Worm (Caenorhabditis elegans) whole organism, L3 larva: ENCODE data around the gene C17H12.8.
"Not testable (repeated sequence)": the region's sequence is repeated elsewhere in the genome, so short reads cannot be mapped to it uniquely, and the experiment has no call there.

Source experiments
- R02D3.7 ChIP-seq: fragments of 150-350 bp; optimal IDR thresholded peaks from 2 replicates; lab custom pipeline; 2014; ENCODE audit warnings: missing biosample characterization, missing genetic modification characterization
- aly-2 ChIP-seq: fragments of 150-350 bp; optimal IDR thresholded peaks from 2 replicates; lab custom pipeline; 2014; ENCODE audit warnings: missing biosample characterization, missing genetic modification characterization
- ceh-16 ChIP-seq: sonication (generic microtip); optimal IDR thresholded peaks from 2 replicates; lab custom pipeline; 2017; ENCODE audit warnings: missing biosample characterization, missing genetic modification characterization
- ceh-28 ChIP-seq: fragments of 150-350 bp; optimal IDR thresholded peaks from 2 replicates; lab custom pipeline; 2014; ENCODE audit warnings: missing biosample characterization, missing genetic modification reagents, missing genetic modification characterization
- ceh-82 ChIP-seq: fragments of 150-350 bp; optimal IDR thresholded peaks from 2 replicates; lab custom pipeline; 2014; ENCODE audit warnings: missing biosample characterization, missing genetic modification characterization
- ceh-9 ChIP-seq: sonication (generic microtip); optimal IDR thresholded peaks from 2 replicates; lab custom pipeline; 2018; ENCODE audit warnings: missing biosample characterization, missing genetic modification characterization
- daf-12 ChIP-seq: fragments of 150-350 bp; optimal IDR thresholded peaks from 2 replicates; lab custom pipeline; 2014; ENCODE audit warnings: missing biosample characterization, missing genetic modification reagents, missing genetic modification characterization
- egl-27 ChIP-seq: sonication (generic microtip); optimal IDR thresholded peaks from 4 replicates; lab custom pipeline; 2017; ENCODE audit warnings: missing biosample characterization, missing genetic modification reagents, missing genetic modification characterization
- elt-1 ChIP-seq: fragments of 150-350 bp; optimal IDR thresholded peaks from 2 replicates; lab custom pipeline; 2014; ENCODE audit warnings: missing biosample characterization, missing genetic modification characterization
- elt-2 ChIP-seq: sonication (generic microtip); optimal IDR thresholded peaks from 2 replicates; lab custom pipeline; 2016; ENCODE audit warnings: missing genetic modification reagents, mild to moderate bottlenecking, missing genetic modification characterization, missing compliant biosample characterization
- eor-1 ChIP-seq, 2 experiments: fragments of 150-350 bp; optimal IDR thresholded peaks; 2 replicates each; lab custom pipeline; 2014 to 2018; ENCODE audit warnings: missing biosample characterization in 2 of 2, missing genetic modification characterization in 2 of 2
- fos-1 ChIP-seq: fragments of 150-350 bp; optimal IDR thresholded peaks from 2 replicates; lab custom pipeline; 2014; ENCODE audit warnings: missing biosample characterization, missing genetic modification characterization
- lsy-12 ChIP-seq: sonication (generic microtip); optimal IDR thresholded peaks from 2 replicates; lab custom pipeline; 2016; ENCODE audit warnings: mild to moderate bottlenecking, missing genetic modification characterization, missing compliant biosample characterization
- mdl-1 ChIP-seq: fragments of 150-350 bp; optimal IDR thresholded peaks from 2 replicates; lab custom pipeline; 2014; ENCODE audit warnings: missing biosample characterization, missing genetic modification characterization
- nfya-1 ChIP-seq: sonication (generic microtip); optimal IDR thresholded peaks from 2 replicates; lab custom pipeline; 2017; ENCODE audit warnings: missing genetic modification characterization, mild to moderate bottlenecking, missing compliant biosample characterization, antibody characterized with exemption, moderate library complexity; ENCODE audit not compliant: insufficient read depth
- nhr-12 ChIP-seq: fragments of 150-350 bp; optimal IDR thresholded peaks from 2 replicates; lab custom pipeline; 2014; ENCODE audit warnings: missing biosample characterization, missing genetic modification characterization
- nhr-23 ChIP-seq: fragments of 150-350 bp; optimal IDR thresholded peaks from 2 replicates; lab custom pipeline; 2014; ENCODE audit warnings: missing biosample characterization, missing genetic modification reagents, missing genetic modification characterization
- nhr-28 ChIP-seq: fragments of 150-350 bp; optimal IDR thresholded peaks from 2 replicates; lab custom pipeline; 2014; ENCODE audit warnings: missing biosample characterization, missing genetic modification characterization
- nhr-43 ChIP-seq: sonication (generic microtip); optimal IDR thresholded peaks from 2 replicates; lab custom pipeline; 2016; ENCODE audit warnings: mild to moderate bottlenecking, missing genetic modification characterization, missing compliant biosample characterization; ENCODE audit not compliant: poor library complexity, severe bottlenecking
- nhr-76 ChIP-seq: fragments of 150-350 bp; sonication (generic microtip); optimal IDR thresholded peaks from 5 replicates; lab custom pipeline; 2014; ENCODE audit warnings: missing biosample characterization, missing genetic modification characterization
- nhr-77 ChIP-seq: fragments of 150-350 bp; optimal IDR thresholded peaks from 2 replicates; lab custom pipeline; 2014; ENCODE audit warnings: missing biosample characterization, missing genetic modification characterization
- pha-4 ChIP-seq: fragments of 150-350 bp; optimal IDR thresholded peaks from 2 replicates; lab custom pipeline; 2014; ENCODE audit warnings: missing biosample characterization, missing genetic modification reagents, missing genetic modification characterization
- pqm-1 ChIP-seq: fragments of 150-350 bp; optimal IDR thresholded peaks from 2 replicates; lab custom pipeline; 2017; ENCODE audit warnings: missing biosample characterization, missing genetic modification characterization, inconsistent platforms
- sea-2 ChIP-seq: fragments of 150-350 bp; sonication (generic microtip); optimal IDR thresholded peaks from 4 replicates; lab custom pipeline; 2014; ENCODE audit warnings: missing biosample characterization, missing genetic modification reagents, missing genetic modification characterization
- skn-1 ChIP-seq: fragments of 150-350 bp; optimal IDR thresholded peaks from 2 replicates; lab custom pipeline; 2014; ENCODE audit warnings: missing biosample characterization, missing genetic modification characterization
- snpc-4 ChIP-seq: fragments of 150-350 bp; optimal IDR thresholded peaks from 2 replicates; lab custom pipeline; 2014; ENCODE audit warnings: missing biosample characterization, missing genetic modification characterization
- tbx-2 ChIP-seq: sonication (generic microtip); optimal IDR thresholded peaks from 2 replicates; lab custom pipeline; 2016; ENCODE audit warnings: mild to moderate bottlenecking, missing genetic modification characterization, missing compliant biosample characterization
- unc-39 ChIP-seq: sonication (generic microtip); optimal IDR thresholded peaks from 4 replicates; lab custom pipeline; 2017; ENCODE audit warnings: missing biosample characterization, missing genetic modification characterization
- zag-1 ChIP-seq: fragments of 150-350 bp; optimal IDR thresholded peaks from 2 replicates; lab custom pipeline; 2014; ENCODE audit warnings: missing biosample characterization, missing genetic modification characterization

Gene C17H12.8

DNA sequence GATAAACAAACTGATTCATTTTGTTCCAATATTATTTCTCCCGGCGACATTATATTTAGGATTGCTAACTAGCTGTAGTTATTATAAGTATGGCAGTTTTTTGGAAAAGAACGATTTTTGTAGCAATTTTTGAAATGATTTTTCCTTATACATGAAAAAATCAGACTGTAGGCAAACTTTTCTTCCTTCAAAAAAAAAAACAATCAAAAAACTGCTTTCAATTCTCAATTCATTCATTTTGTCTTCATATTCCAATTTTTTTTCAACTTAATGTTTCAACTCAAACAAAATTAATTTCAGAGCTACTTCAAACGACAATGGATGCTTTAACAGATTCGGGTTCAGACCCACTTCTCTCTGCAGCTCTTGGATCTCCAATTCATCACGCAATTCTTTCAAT is 6.7 kb upstream of the C17H12.8 start, which contains the start of gene ceh-48:
Gene ceh-48, plus strand, starts transcription at position 301 of the 400 bp plus-strand sequence.
- TF ChIP-seq nhr-77 (tag; lab: Kevin White, UChicago) (no peak), elt-1 (tag; lab: Kevin White, UChicago) (no peak), nfya-1 (tag; lab: Kevin White, UChicago) (no peak), aly-2 (tag; lab: Kevin White, UChicago) (no peak), snpc-4 (tag; lab: Kevin White, UChicago) (no peak), egl-27 (tag; lab: Kevin White, UChicago) (no peak), ceh-16 (tag; lab: Kevin White, UChicago) (no peak), nhr-28 (tag; lab: Kevin White, UChicago) (no peak)

DNA sequence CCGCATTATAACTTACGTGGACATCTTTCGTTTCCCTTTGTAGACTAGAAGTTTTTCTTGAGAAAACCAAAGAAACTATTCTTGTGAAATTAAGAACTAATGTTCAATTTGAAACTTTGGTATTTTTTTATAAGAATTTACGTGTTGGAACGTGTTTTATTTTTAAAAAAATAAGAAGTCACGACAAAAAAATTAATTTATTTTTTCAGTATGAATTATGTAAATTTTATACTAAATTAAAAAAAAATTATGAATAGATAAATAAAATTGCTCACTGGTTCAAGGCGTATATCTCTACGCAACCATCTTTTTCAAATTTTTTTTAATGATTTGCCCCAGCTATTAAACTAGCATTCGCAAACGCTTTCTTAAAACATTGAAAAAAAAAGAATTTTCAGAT is 949 bp upstream of the C17H12.8 start, which contains the start of gene C17H12.5:
Gene C17H12.5, minus strand, starts transcription at position 101 of the 400 bp plus-strand sequence.
- TF ChIP-seq nhr-12 (tag; lab: Kevin White, UChicago), result no peak
- no peak for TF ChIP-seq fos-1 (tag; lab: Kevin White, UChicago)
- TF ChIP-seq ceh-82 (tag; lab: Kevin White, UChicago), result no peak
- no peak for TF ChIP-seq elt-2 (tag; lab: Kevin White, UChicago)
- TF ChIP-seq unc-39 (tag; lab: Kevin White, UChicago), result no peak
- TF ChIP-seq sea-2 (GFP tag; lab: Kevin White, UChicago), result no peak
- no peak for TF ChIP-seq nhr-23 (tag; lab: Kevin White, UChicago)

DNA sequence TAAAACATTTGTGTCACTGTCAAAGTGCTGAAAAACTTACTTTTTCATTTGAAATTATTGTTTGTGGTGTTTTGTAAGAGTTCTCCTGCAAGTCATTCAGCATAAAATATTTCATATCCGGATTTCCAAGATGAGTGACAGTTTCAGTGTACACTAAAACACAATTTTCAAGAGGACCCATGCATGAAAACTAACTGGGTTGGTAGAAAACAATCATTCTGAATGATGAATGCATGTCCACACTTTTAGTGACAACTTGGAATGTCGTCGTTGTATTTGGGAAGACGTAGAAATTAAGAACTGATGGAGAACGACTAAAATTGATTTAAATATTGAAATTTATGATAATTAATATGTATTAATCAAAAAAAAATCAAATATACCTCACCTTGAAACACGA is 3.2 kb downstream of the C17H12.8 start:
- TF ChIP-seq skn-1 (tag; lab: Kevin White, UChicago), result no peak
- TF ChIP-seq zag-1 (tag; lab: Kevin White, UChicago), result no peak
- TF ChIP-seq ceh-28 (tag; lab: Kevin White, UChicago), result no peak
- no peak for TF ChIP-seq sea-2 (GFP tag; lab: Kevin White, UChicago)
- no peak for TF ChIP-seq elt-1 (tag; lab: Kevin White, UChicago)
- no peak for TF ChIP-seq nhr-77 (tag; lab: Kevin White, UChicago)
- TF ChIP-seq tbx-2 (tag; lab: Kevin White, UChicago), result no peak
- no peak for TF ChIP-seq nhr-76 (tag; lab: Kevin White, UChicago)

DNA sequence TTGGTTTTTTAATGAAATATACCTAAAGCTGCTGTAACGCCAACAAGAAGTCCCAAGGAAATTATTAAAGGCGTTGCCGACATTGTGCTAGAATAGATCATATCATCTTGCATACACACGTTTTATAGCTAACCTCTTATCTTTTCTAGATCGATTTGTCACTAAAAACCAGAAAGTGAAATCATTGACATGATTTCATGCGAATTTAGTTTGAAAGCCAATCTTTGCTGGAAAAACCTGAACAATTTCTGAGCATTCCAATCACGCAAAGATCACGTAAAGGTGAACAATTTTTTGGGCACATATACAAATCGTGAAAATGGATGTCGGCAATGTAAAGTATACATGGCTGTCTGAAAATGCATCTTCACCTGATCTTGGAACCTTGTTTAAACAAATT is 3.9 kb downstream of the C17H12.8 start, which contains the start of gene C17H12.6:
Gene C17H12.6, minus strand, starts transcription at position 101 of the 400 bp plus-strand sequence.
- TF ChIP-seq mdl-1 (tag; lab: Kevin White, UChicago), result no peak
- no peak for TF ChIP-seq daf-12 (tag; lab: Kevin White, UChicago)
- TF ChIP-seq nfya-1 (tag; lab: Kevin White, UChicago), result no peak
- no peak for TF ChIP-seq eor-1 (tag; optimal IDR thresholded peaks at IDR 0.05; lab: Kevin White, UChicago)
- TF ChIP-seq zag-1 (tag; lab: Kevin White, UChicago), result no peak
- no peak for TF ChIP-seq nhr-43 (tag; lab: Kevin White, UChicago)
- no peak for TF ChIP-seq unc-39 (tag; lab: Kevin White, UChicago)
- no peak for TF ChIP-seq nhr-12 (tag; lab: Kevin White, UChicago)
- no peak for TF ChIP-seq ceh-9 (tag; lab: Kevin White, UChicago)
- TF ChIP-seq, all 47 proteins: peak for 0

DNA sequence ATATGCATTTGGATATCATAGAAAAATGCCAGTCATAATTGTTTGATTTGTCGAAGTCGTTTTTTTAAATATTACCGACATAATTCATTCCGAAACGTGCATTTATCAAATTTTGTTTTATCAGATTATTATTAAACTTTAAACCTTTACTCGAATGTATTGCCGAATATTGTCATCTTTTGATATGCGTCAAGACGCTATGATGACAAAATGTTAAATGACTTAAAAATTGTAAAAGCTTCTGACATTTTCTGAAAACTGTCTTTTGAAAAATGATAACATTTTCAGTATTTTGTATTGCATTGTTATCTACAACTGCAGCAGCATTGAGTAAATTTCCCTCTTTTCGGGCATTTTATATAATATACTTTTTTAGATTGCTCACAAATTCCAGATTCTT is 6.1 kb downstream of the C17H12.8 start, which contains the start of gene H20E11.3:
Gene H20E11.3, plus strand, starts transcription at position 195 of the 400 bp plus-strand sequence.
- TF ChIP-seq elt-2 (tag; lab: Kevin White, UChicago) (peak; percentile 56), ceh-16 (tag; lab: Kevin White, UChicago) (no peak)
- TF ChIP-seq, all 47 proteins: peak for 1

DNA sequence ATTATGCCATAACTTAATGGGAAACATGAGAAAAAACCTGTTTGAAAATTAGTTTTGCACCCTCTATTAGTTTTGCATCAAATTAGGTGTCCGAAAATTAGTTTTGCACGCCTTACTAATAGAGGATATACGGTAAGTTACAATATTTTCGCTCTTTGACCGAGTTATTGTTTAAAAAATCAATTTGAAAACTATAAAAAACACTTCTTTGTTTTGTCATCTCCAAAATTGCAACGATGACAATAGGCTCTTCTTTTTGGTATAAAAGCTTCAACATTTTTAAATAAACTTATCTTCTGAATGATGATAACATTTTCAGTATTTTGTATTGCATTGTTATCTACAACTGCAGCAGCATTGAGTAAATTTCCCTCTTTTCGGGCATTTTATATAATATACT is 9.0 kb downstream of the C17H12.8 start, which contains the start of gene H20E11.2:
Gene H20E11.2, plus strand, starts transcription at position 301 of the 400 bp plus-strand sequence.
- not testable (repeated sequence) for TF ChIP-seq lsy-12 (tag; lab: Kevin White, UChicago); eor-1 (tag; optimal IDR thresholded peaks at IDR 0.05; lab: Kevin White, UChicago); pha-4 (tag; lab: Kevin White, UChicago)

DNA sequence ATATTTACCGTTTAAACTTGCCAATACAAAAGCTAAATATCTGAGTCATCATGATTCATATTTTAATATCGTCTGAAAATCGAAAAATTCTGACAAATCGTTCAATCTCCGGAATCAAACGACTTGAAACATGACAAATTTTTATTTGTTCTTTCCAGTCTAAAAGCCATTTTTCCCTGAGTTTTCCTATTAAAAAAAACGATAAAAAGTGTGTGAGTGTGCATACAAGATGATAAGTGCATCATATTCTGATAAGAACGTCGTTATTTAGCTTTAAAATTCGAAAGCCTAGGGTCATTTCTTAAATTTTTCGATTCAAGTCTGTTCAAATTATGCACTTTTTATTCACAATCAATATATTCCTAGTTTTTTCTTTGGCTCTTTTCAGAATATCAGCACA is 11.4 kb downstream of the C17H12.8 start, which contains the start of gene H20E11.1:
Gene H20E11.1, plus strand, starts transcription at position 244 of the 400 bp plus-strand sequence.
- TF ChIP-seq R02D3.7 (tag; lab: Kevin White, UChicago) (no peak), pqm-1 (tag; lab: Kevin White, UChicago) (peak; percentile 89), nhr-23 (tag; lab: Kevin White, UChicago) (no peak), elt-2 (tag; lab: Kevin White, UChicago) (peak; percentile 71), unc-39 (tag; lab: Kevin White, UChicago) (no peak), daf-12 (tag; lab: Kevin White, UChicago) (no peak)
